Worm (Caenorhabditis elegans) whole organism, early embryonic: ENCODE measurements around the gene Y39B6A.37.

Experiments used
- B0310.2 ChIP-seq: sonication (generic microtip); optimal IDR thresholded peaks from 2 replicates; lab custom pipeline; 2016; ENCODE audit warnings: mild to moderate bottlenecking, missing genetic modification characterization, missing compliant biosample characterization
- F13C5.2 ChIP-seq: sonication (generic microtip); optimal IDR thresholded peaks from 2 replicates; lab custom pipeline; 2017; ENCODE audit warnings: mild to moderate bottlenecking, missing genetic modification characterization, inconsistent platforms, missing compliant biosample characterization
- aly-1 ChIP-seq: sonication (generic microtip); optimal IDR thresholded peaks from 2 replicates; lab custom pipeline; 2016; ENCODE audit warnings: missing genetic modification characterization, missing compliant biosample characterization
- ceh-13 ChIP-seq: fragments of 200-800 bp; sonication (Bioruptor generic); optimal IDR thresholded peaks from 2 replicates; lab custom pipeline; 2018; ENCODE audit warnings: mild to moderate bottlenecking, missing genetic modification characterization, missing compliant biosample characterization
- ceh-36 ChIP-seq: sonication (generic microtip); optimal IDR thresholded peaks from 2 replicates; lab custom pipeline; 2016; ENCODE audit warnings: missing genetic modification characterization, inconsistent platforms, missing compliant biosample characterization
- ets-7 ChIP-seq: sonication (generic microtip); optimal IDR thresholded peaks from 2 replicates; lab custom pipeline; 2016; ENCODE audit warnings: missing genotype, missing genetic modification characterization, missing compliant biosample characterization
- hmbx-1 ChIP-seq: sonication (generic microtip); optimal IDR thresholded peaks from 2 replicates; lab custom pipeline; 2016; ENCODE audit warnings: mild to moderate bottlenecking, missing genetic modification characterization, missing compliant biosample characterization
- hmg-4 ChIP-seq: fragments of 200-800 bp; sonication (Bioruptor generic); optimal IDR thresholded peaks from 2 replicates; lab custom pipeline; 2018; ENCODE audit warnings: mild to moderate bottlenecking, missing genetic modification characterization, missing compliant biosample characterization
- hnd-1 ChIP-seq: sonication (generic microtip); optimal IDR thresholded peaks from 2 replicates; lab custom pipeline; 2016; ENCODE audit warnings: missing genetic modification characterization, missing compliant biosample characterization
- pes-1 ChIP-seq: fragments of 200-800 bp; sonication (Bioruptor generic); IDR thresholded peaks from 2 replicates; pipeline ENCODE4 v1.3.6; 2022; ENCODE audit warnings: missing genetic modification reagents, missing genetic modification characterization, missing compliant biosample characterization
- scrt-1 ChIP-seq: fragments of 200-800 bp; sonication (Bioruptor generic); IDR thresholded peaks from 2 replicates; pipeline ENCODE4 v1.3.6; 2022; ENCODE audit warnings: missing genetic modification characterization, missing compliant biosample characterization
- sea-1 ChIP-seq: fragments of 200-800 bp; sonication (Bioruptor generic); conservative IDR thresholded peaks from 2 replicates; pipeline ENCODE4 v1.3.6; 2022; ENCODE audit warnings: missing genetic modification characterization, missing compliant biosample characterization
- tbx-11 ChIP-seq: fragments of 200-800 bp; sonication (Bioruptor generic); IDR thresholded peaks from 2 replicates; pipeline ENCODE4 v1.3.6; 2022; ENCODE audit warnings: missing genetic modification characterization, missing compliant biosample characterization
- tbx-37 ChIP-seq: fragments of 200-800 bp; sonication (Bioruptor generic); conservative IDR thresholded peaks from 2 replicates; pipeline ENCODE4 v1.3.6; 2022; ENCODE audit warnings: missing genetic modification reagents, missing genetic modification characterization, missing compliant biosample characterization
- tra-4 ChIP-seq: sonication (generic microtip); optimal IDR thresholded peaks from 2 replicates; lab custom pipeline; 2017; ENCODE audit warnings: missing genetic modification characterization, missing compliant biosample characterization

The Y39B6A.37 gene

DNA sequence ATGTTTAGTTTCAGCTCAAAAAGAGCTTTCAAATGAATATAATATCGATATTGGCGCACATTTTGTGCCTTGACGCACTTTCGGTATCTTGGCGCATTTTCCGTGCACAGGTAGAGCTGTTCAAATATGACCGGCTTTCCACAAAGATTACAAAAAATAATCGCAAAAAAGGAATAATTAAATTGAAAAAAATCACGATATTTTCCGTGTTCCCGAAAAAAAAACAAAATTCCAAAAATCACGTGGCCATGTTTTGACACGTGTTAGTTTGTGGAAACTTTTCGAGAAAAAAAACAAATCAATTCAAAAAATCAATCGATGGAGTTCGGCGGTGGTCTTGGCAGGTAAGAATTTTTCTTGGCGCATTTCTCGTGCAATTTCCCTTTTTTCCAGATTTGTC lies 35.5 kb downstream of the Y39B6A.37 start, which contains the start of gene Y39B6A.25:
Y39B6A.25 (plus strand) TSS at position 301 of the 400 bp plus-strand sequence.
- TF ChIP-seq pes-1 (no peak), aly-1 (tag; lab: Kevin White, UChicago) (no peak), B0310.2 (no peak)

- no peak for TF ChIP-seq ceh-36 (tag; lab: Kevin White, UChicago)
- TF ChIP-seq pes-1: no peak
- TF ChIP-seq aly-1 (tag; lab: Kevin White, UChicago): no peak
- TF ChIP-seq F13C5.2 (tag; lab: Kevin White, UChicago): no peak
- TF ChIP-seq tra-4 (tag; lab: Kevin White, UChicago): no peak
- TF ChIP-seq hmbx-1 (tag; lab: Kevin White, UChicago): no peak
- TF ChIP-seq B0310.2: no peak
Measured at ce11 chrV:19027338-19027737, 36.7 kb downstream of the Y39B6A.37 start.

DNA sequence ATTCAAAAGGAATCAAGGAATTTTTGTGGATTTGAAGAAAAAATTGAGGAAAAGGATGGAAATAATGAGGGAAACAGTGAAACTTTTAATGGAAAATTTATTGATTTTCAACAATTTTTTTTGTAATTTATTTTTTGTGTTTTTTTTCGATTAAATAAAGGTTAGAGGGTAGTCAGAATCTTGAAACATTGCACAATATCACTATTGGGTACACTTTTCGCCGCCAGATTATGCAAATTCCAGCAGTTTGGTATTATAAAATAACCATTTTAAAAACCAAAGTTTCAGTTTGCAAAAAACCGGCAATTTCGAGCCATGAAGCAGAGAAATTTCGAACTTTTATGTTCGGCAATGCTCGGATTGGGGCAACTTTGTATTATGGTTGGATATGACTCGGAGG lies 40.8 kb downstream of the Y39B6A.37 start, which contains the start of gene Y39B6A.27:
Y39B6A.27 (plus strand) TSS at position 301 of the 400 bp plus-strand sequence.
- TF ChIP-seq aly-1 (tag; lab: Kevin White, UChicago): no peak
- TF ChIP-seq ets-7 (tag; lab: Kevin White, UChicago): no peak

DNA sequence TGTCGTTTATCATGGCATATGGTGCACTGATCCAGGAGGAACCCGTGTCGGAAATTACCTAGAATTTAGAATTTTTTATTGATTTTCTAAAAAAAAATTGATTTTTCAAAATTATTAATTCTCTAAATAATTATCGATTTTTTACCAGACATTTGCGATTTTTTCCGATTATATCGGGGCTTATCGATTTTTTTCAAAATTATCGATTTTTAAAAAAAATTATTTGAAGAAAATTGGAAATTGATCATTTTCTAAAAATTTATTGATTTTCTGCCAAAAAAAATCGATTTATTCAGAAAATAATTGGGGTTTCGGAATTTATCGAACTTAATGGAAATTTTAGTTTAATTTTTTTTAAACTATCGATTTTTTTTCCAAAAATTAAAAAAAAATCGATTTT lies 45.4 kb downstream of the Y39B6A.37 start:
- TF ChIP-seq aly-1 (tag; lab: Kevin White, UChicago) (no peak), tbx-37 (no peak), sea-1 (GFP tag; lab: Robert Waterston, UW) (no peak), tra-4 (tag; lab: Kevin White, UChicago) (no peak), tbx-11 (no peak), hmg-4 (GFP tag; lab: Kevin White, UChicago) (no peak), pes-1 (no peak)

DNA sequence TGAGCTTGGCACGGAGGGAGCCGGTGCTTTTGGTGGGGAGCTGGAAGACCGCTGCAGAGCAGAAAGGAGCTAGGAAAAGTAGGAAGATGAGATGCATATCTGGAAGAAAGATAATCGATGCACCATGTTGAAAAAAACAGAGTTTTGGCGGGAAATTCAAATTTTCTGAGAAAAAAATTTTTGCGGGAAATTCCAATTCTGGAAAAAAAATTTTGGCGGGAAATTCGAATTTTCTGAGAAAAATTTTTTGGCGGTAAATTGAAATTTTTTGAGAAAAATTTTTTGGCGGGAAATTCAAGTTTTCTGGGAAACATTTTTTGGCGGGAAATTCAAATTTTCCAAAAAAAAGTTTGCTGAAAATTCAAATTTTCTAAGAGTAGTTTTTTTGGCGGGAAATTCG lies 46.6 kb downstream of the Y39B6A.37 start, which contains the start of gene asp-17:
asp-17 (minus strand) TSS at position 101 of the 400 bp plus-strand sequence.
- no peak for TF ChIP-seq ets-7 (tag; lab: Kevin White, UChicago)
- no peak for TF ChIP-seq hnd-1 (tag; lab: Kevin White, UChicago)
- TF ChIP-seq tbx-11: no peak
- no peak for TF ChIP-seq scrt-1

- TF ChIP-seq ceh-13 (GFP tag; lab: Kevin White, UChicago): no peak
- no peak for TF ChIP-seq hnd-1 (tag; lab: Kevin White, UChicago)
- no peak for TF ChIP-seq pes-1
- no peak for TF ChIP-seq F13C5.2 (tag; lab: Kevin White, UChicago)
- TF ChIP-seq aly-1 (tag; lab: Kevin White, UChicago): no peak
Measured at ce11 chrV:19042256-19042655, 51.6 kb downstream of the Y39B6A.37 start, which contains the start of gene asp-16. Gene asp-16, minus strand, starts transcription at chrV:19042605.
